Fruit fly (Drosophila melanogaster) whole organism, pupa: Measurements from ENCODE around the gene Tmc.
A peak's percentile ranks its signal among the peaks of the same experiment; 100 is the strongest.

Experiments
- CG10348 ChIP-seq: fragments of 200-800 bp; sonication (Bioruptor generic); IDR thresholded peaks from 2 replicates; pipeline ENCODE4 v1.3.6; 2022; ENCODE audit warnings: missing biosample characterization, missing genetic modification characterization
- CG12605 ChIP-seq: fragments of 200-800 bp; sonication (Bioruptor generic); IDR thresholded peaks from 2 replicates; pipeline ENCODE4 v1.3.6; 2022; ENCODE audit warnings: missing biosample characterization, missing genetic modification characterization
- CG13204 ChIP-seq: fragments of 200-800 bp; sonication (Bioruptor generic); optimal IDR thresholded peaks from 2 replicates; lab custom pipeline; 2018; ENCODE audit warnings: missing biosample characterization, mild to moderate bottlenecking, missing genetic modification characterization, moderate library complexity
- CG14655 ChIP-seq: fragments of 200-800 bp; sonication (Bioruptor generic); optimal IDR thresholded peaks from 3 replicates; lab custom pipeline; 2017; ENCODE audit warnings: mild to moderate bottlenecking, missing biosample characterization, missing genetic modification reagents, missing genetic modification characterization
- CG15710 ChIP-seq: fragments of 200-800 bp; sonication (Bioruptor generic); optimal IDR thresholded peaks from 2 replicates; lab custom pipeline; 2018; ENCODE audit warnings: missing biosample characterization, mild to moderate bottlenecking, missing genetic modification characterization, moderate library complexity
- CG17806 ChIP-seq: fragments of 200-800 bp; sonication (Bioruptor generic); optimal IDR thresholded peaks from 2 replicates; lab custom pipeline; 2018; ENCODE audit warnings: missing biosample characterization, mild to moderate bottlenecking, missing genetic modification characterization, moderate library complexity
- CG32121 ChIP-seq: fragments of 200-800 bp; sonication (Bioruptor generic); IDR thresholded peaks from 2 replicates; pipeline ENCODE4 v1.3.6; 2022; ENCODE audit warnings: missing biosample characterization, missing genetic modification characterization
- CG34367 ChIP-seq: fragments of 200-800 bp; sonication (Bioruptor generic); optimal IDR thresholded peaks from 2 replicates; lab custom pipeline; 2018; ENCODE audit warnings: missing biosample characterization, mild to moderate bottlenecking, missing genetic modification characterization
- CG4496 ChIP-seq: fragments of 200-800 bp; sonication (Bioruptor generic); IDR thresholded peaks from 3 replicates; pipeline ENCODE4 v1.3.6; 2022; ENCODE audit warnings: missing biosample characterization, missing genetic modification characterization
- CG8159 ChIP-seq: fragments of 200-800 bp; sonication (Bioruptor generic); optimal IDR thresholded peaks from 3 replicates; lab custom pipeline; 2018; ENCODE audit warnings: missing biosample characterization, mild to moderate bottlenecking, missing genetic modification characterization, moderate library complexity
- CG8301 ChIP-seq: fragments of 200-800 bp; sonication (Bioruptor generic); optimal IDR thresholded peaks from 2 replicates; lab custom pipeline; 2018; ENCODE audit warnings: missing biosample characterization, mild to moderate bottlenecking, missing genetic modification characterization
- CG9948 ChIP-seq: fragments of 200-800 bp; sonication (Bioruptor generic); optimal IDR thresholded peaks from 2 replicates; lab custom pipeline; 2018; ENCODE audit warnings: missing biosample characterization, mild to moderate bottlenecking, missing genetic modification characterization, moderate library complexity
- D1 ChIP-seq: fragments of 200-800 bp; sonication (Bioruptor generic); optimal IDR thresholded peaks from 2 replicates; lab custom pipeline; 2018; ENCODE audit warnings: missing biosample characterization, mild to moderate bottlenecking, missing genetic modification characterization, moderate library complexity
- EcR ChIP-seq: fragments of 200-800 bp; sonication (Bioruptor generic); optimal IDR thresholded peaks from 3 replicates; lab custom pipeline; 2019; ENCODE audit warnings: missing biosample characterization, missing genetic modification characterization, mild to moderate bottlenecking, moderate library complexity, missing genetic modification reagents
- Ets98B ChIP-seq: fragments of 200-800 bp; sonication (Bioruptor generic); IDR thresholded peaks from 2 replicates; pipeline ENCODE4 v1.3.6; 2022; ENCODE audit warnings: missing biosample characterization, missing genetic modification characterization
- Pif1A ChIP-seq: fragments of 200-800 bp; sonication (Bioruptor generic); optimal IDR thresholded peaks from 3 replicates; lab custom pipeline; 2016; ENCODE audit warnings: missing biosample characterization, missing genetic modification characterization
- Snoo ChIP-seq: fragments of 200-800 bp; sonication (Bioruptor generic); optimal IDR thresholded peaks from 3 replicates; lab custom pipeline; 2017; ENCODE audit warnings: missing biosample characterization, mild to moderate bottlenecking, missing genetic modification characterization, inconsistent platforms
- fd96Ca ChIP-seq: fragments of 200-800 bp; sonication (Bioruptor generic); IDR thresholded peaks from 3 replicates; pipeline ENCODE4 v1.3.6; 2022; ENCODE audit warnings: missing biosample characterization, missing genetic modification characterization
- gl ChIP-seq: fragments of 200-800 bp; sonication (Bioruptor generic); optimal IDR thresholded peaks from 2 replicates; lab custom pipeline; 2018; ENCODE audit warnings: missing biosample characterization, mild to moderate bottlenecking, missing genetic modification characterization
- rn ChIP-seq: fragments of 200-800 bp; sonication (Bioruptor generic); IDR thresholded peaks from 2 replicates; pipeline ENCODE4 v1.3.6; 2022; ENCODE audit warnings: missing biosample characterization, missing genetic modification characterization

Gene Tmc

DNA sequence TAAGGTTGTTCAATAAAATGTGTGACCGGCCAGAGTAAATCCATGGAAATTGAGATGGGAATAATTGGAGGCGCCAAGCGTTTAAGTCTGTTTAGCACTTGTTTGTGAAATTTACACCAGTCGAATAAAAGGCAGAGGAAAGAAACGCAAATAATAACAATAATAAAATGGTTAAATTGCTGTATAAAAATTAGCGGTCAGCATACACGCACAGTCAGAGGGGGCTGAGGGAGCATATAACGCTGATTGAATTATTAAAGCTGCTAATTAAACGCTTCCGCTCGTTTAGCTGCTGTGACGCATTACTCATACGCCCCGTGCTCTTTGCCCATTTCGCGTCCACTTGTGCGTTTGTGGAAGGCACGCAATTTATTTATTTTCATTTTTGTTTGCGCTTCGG, 29.8 kb upstream of the Tmc start:
- TF ChIP-seq CG32121 (no peak), fd96Ca (no peak), gl (tag; lab: Kevin White, UChicago) (no peak), CG8301 (no peak), CG10348 (no peak), Pif1A (GFP tag; lab: Kevin White, UChicago) (no peak), CG17806 (tag; lab: Kevin White, UChicago) (no peak), CG12605 (GFP tag; lab: Robert Waterston, UW) (no peak), CG14655 (GFP tag; lab: Kevin White, UChicago) (no peak), CG15710 (tag; lab: Kevin White, UChicago) (no peak), Ets98B (GFP tag; lab: Robert Waterston, UW) (no peak), EcR (no peak), CG4496 (no peak), CG9948 (no peak), CG8159 (tag; lab: Kevin White, UChicago) (no peak), D1 (tag; lab: Kevin White, UChicago) (no peak), CG34367 (tag; lab: Kevin White, UChicago) (no peak), CG13204 (no peak)

DNA sequence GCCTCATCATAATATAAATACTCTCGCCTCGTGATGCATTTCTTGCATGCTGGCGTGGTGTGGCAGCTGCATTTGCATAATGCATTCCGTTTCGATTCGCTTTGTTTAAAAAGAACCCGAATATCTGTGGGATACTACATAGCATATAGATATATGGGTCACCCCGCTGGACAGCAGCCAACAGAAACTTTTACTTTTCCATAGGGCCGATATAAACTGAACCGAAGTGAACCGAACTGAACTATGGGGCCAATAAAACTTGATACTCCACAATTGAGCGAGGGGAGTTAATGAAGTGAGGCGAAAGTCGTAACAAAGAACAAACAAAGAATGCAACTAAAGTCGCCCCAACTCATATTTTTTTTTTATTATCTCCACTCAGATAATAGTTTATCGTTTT, 28.4 kb upstream of the Tmc start:
- no peak for TF ChIP-seq CG32121
- no peak for TF ChIP-seq CG15710 (tag; lab: Kevin White, UChicago)
- TF ChIP-seq CG9948, result no peak
- no peak for TF ChIP-seq EcR
- no peak for TF ChIP-seq Ets98B (GFP tag; lab: Robert Waterston, UW)
- TF ChIP-seq Pif1A (GFP tag; lab: Kevin White, UChicago), result no peak
- no peak for TF ChIP-seq CG14655 (GFP tag; lab: Kevin White, UChicago)
- TF ChIP-seq CG8159 (tag; lab: Kevin White, UChicago), result no peak
- TF ChIP-seq Snoo (tag; lab: Kevin White, UChicago), result no peak
- TF ChIP-seq CG13204, result no peak
- no peak for TF ChIP-seq CG17806 (tag; lab: Kevin White, UChicago)
- no peak for TF ChIP-seq gl (tag; lab: Kevin White, UChicago)
- TF ChIP-seq fd96Ca, result no peak
- no peak for TF ChIP-seq CG12605 (GFP tag; lab: Robert Waterston, UW)
- no peak for TF ChIP-seq CG10348
- no peak for TF ChIP-seq CG4496
- TF ChIP-seq rn (GFP tag; lab: Robert Waterston, UW), result no peak
- TF ChIP-seq, all 21 proteins: peak for 0

- TF ChIP-seq CG8301 (peak; percentile 24), gl (tag; lab: Kevin White, UChicago) (no peak), Ets98B (GFP tag; lab: Robert Waterston, UW) (peak; percentile 39; the same call in 1 of the 2 replicates), CG14655 (GFP tag; lab: Kevin White, UChicago) (peak; percentile 27)
Observed at dm6 chr3L:9569849-9570248, 27.7 kb upstream of the Tmc start.

DNA sequence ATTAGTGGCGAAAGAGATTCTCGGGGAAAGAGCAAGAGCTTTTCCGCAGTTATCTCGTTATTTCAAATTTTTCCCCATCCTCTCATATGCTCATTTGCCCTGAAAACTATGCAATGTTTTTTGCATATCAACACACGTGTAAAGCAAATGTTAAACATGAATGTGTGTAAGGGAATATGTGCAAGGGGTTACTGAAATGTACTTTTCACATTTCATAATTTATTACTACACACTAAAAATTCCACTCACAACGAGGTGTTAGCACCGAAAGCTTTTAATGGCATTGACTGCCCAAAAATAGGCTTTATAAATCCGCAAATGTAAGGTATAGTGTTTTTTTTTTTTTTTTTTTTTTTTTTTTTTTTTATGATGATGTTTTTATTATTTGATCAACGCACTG, 25.9 kb upstream of the Tmc start:
- TF ChIP-seq EcR, result no peak
- TF ChIP-seq D1 (tag; lab: Kevin White, UChicago), result peak; percentile 2

dm6 chr3L:9583388-9583787, 14.2 kb upstream of the Tmc start:
- TF ChIP-seq CG4496, result no peak
- no peak for TF ChIP-seq Pif1A (GFP tag; lab: Kevin White, UChicago)
- TF ChIP-seq CG34367 (tag; lab: Kevin White, UChicago), result no peak
- TF ChIP-seq Snoo (tag; lab: Kevin White, UChicago), result no peak

- TF ChIP-seq CG13204 (no peak), gl (tag; lab: Kevin White, UChicago) (no peak), CG9948 (no peak), rn (GFP tag; lab: Robert Waterston, UW) (no peak)
Observed at dm6 chr3L:9598688-9599087, 1.1 kb downstream of the Tmc start, which contains the start of gene CG3222. TSS of gene CG3222 (plus strand) at chr3L:9598988.

DNA sequence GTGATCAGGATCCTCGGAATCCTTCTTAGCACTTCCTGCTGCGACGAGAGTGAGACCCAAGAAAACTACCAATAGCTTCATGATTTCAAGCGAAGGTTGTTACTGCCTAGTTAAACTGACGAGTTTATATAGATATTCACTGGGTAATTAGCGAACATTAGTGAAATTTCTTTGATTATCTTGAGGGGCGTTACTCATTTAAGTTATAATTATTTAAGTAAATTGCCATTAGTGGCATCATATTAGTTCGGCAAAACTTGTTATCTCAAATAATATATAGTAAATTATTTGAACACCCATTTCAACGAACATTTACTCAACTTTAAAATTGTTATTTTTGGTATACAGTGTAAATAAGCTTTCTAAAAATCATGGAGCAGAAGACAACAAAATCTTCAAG, 3.7 kb downstream of the Tmc start, which contains the start of the genes CG3088 and CG3306:
Gene CG3088 (minus strand): TSS at position 101 of the 400 bp plus-strand sequence.
Gene CG3306 (plus strand): TSS at position 299 of the 400 bp plus-strand sequence.
- TF ChIP-seq EcR, result no peak

- TF ChIP-seq CG8301 (no peak), D1 (tag; lab: Kevin White, UChicago) (peak; percentile 86), CG12605 (GFP tag; lab: Robert Waterston, UW) (no peak), Pif1A (GFP tag; lab: Kevin White, UChicago) (no peak), Snoo (tag; lab: Kevin White, UChicago) (no peak), CG13204 (no peak)
Observed at dm6 chr3L:9613960-9614588, 16.5 kb downstream of the Tmc start.
